Worm (Caenorhabditis elegans): ENCODE measurements around the gene C03F11.4.

C03F11.4 gene

ce11 chrX:5377307-5377706 is 28.9 kb downstream of the C03F11.4 start, which contains the start of gene sek-5:
sek-5 (plus strand) TSS chrX:5377607.
- TF ChIP-seq pha-4 (tag; optimal IDR thresholded peaks at IDR 0.05) (no peak), C08G9.2 (tag; optimal IDR thresholded peaks at IDR 0.05) (no peak), tbx-7 (tag; optimal IDR thresholded peaks at IDR 0.05) (no peak), odd-2 (tag; optimal IDR thresholded peaks at IDR 0.05) (no peak), ttx-3 (tag; optimal IDR thresholded peaks at IDR 0.05) (no peak), pag-3 (tag; optimal IDR thresholded peaks at IDR 0.05; ENCODE audit: borderline replicate concordance) (no peak), mec-3 (tag; optimal IDR thresholded peaks at IDR 0.05; ENCODE audit: borderline replicate concordance) (no peak), ceh-2 (tag; optimal IDR thresholded peaks at IDR 0.05) (no peak), pax-1 (tag; optimal IDR thresholded peaks at IDR 0.05) (no peak), pros-1 (tag; optimal IDR thresholded peaks at IDR 0.05) (no peak), sox-2 (GFP tag; IDR thresholded peaks at IDR 0.05) (no peak), ref-2 (tag; optimal IDR thresholded peaks at IDR 0.05) (no peak), Y22D7AL.16 (tag; optimal IDR thresholded peaks at IDR 0.05) (no peak), npax-4 (tag; optimal IDR thresholded peaks at IDR 0.05) (no peak)

ce11 chrX:5374742-5375141 is 31.5 kb downstream of the C03F11.4 start, which contains the start of gene sek-4:
sek-4 (plus strand) TSS chrX:5375059.
- TF ChIP-seq ceh-2 (tag; optimal IDR thresholded peaks at IDR 0.05) (no peak), che-1 (tag; optimal IDR thresholded peaks at IDR 0.05) (no peak), ttx-3 (tag; optimal IDR thresholded peaks at IDR 0.05) (no peak), elt-2 (tag; optimal IDR thresholded peaks at IDR 0.05) (peak; percentile 10), ceh-48 (tag; optimal IDR thresholded peaks at IDR 0.05) (no peak)

- TF ChIP-seq fax-1 (tag; optimal IDR thresholded peaks at IDR 0.05) (no peak), tbx-2 (tag; optimal IDR thresholded peaks at IDR 0.05) (no peak), sox-2 (GFP tag; IDR thresholded peaks at IDR 0.05) (no peak), ahr-1 (tag; optimal IDR thresholded peaks at IDR 0.05) (no peak), ceh-24 (tag; optimal IDR thresholded peaks at IDR 0.05) (no peak), unc-42 (tag; optimal IDR thresholded peaks at IDR 0.05) (no peak), tbx-7 (tag; optimal IDR thresholded peaks at IDR 0.05) (no peak), pha-4 (tag; optimal IDR thresholded peaks at IDR 0.05) (no peak), gmeb-2 (tag; optimal IDR thresholded peaks at IDR 0.05) (no peak), C08G9.2 (tag; optimal IDR thresholded peaks at IDR 0.05) (no peak), ama-1 (optimal IDR thresholded peaks at IDR 0.05) (no peak), unc-86 (tag; optimal IDR thresholded peaks at IDR 0.05) (no peak), ceh-19 (GFP tag; optimal IDR thresholded peaks at IDR 0.05) (no peak), pax-1 (tag; optimal IDR thresholded peaks at IDR 0.05) (no peak), ceh-18 (tag; optimal IDR thresholded peaks at IDR 0.05) (no peak), ceh-30 (tag; optimal IDR thresholded peaks at IDR 0.05) (no peak)
These were observed 32.6 kb downstream of the C03F11.4 start for ce11 chrX:5373597-5373996.

- no peak for TF ChIP-seq ahr-1 (tag; optimal IDR thresholded peaks at IDR 0.05)
- no peak for TF ChIP-seq fkh-6 (tag; optimal IDR thresholded peaks at IDR 0.05)
- no peak for TF ChIP-seq unc-42 (tag; optimal IDR thresholded peaks at IDR 0.05)
- no peak for TF ChIP-seq ama-1 (optimal IDR thresholded peaks at IDR 0.05)
- TF ChIP-seq unc-3 (GFP tag; conservative IDR thresholded peaks at IDR 0.05): no peak
- no peak for TF ChIP-seq unc-3 (tag; optimal IDR thresholded peaks at IDR 0.05)
- TF ChIP-seq mec-3 (tag; optimal IDR thresholded peaks at IDR 0.05; ENCODE audit: borderline replicate concordance): no peak
- no peak for TF ChIP-seq hlh-30 (tag; optimal IDR thresholded peaks at IDR 0.05; ENCODE audit: insufficient read depth)
- no peak for TF ChIP-seq ceh-48 (tag; optimal IDR thresholded peaks at IDR 0.05)
- no peak for TF ChIP-seq ets-4 (tag; optimal IDR thresholded peaks at IDR 0.05)
- TF ChIP-seq Y22D7AL.16 (tag; optimal IDR thresholded peaks at IDR 0.05): no peak
- no peak for TF ChIP-seq hlh-15 (tag; optimal IDR thresholded peaks at IDR 0.05)
These were observed 33.6 kb downstream of the C03F11.4 start, which contains the start of gene F35C8.8 for ce11 chrX:5372638-5373037. F35C8.8 (minus strand) TSS chrX:5372639.

- no peak for TF ChIP-seq nhr-11 (tag; optimal IDR thresholded peaks at IDR 0.05)
- TF ChIP-seq F13H6.1 (tag; optimal IDR thresholded peaks at IDR 0.05): no peak
- no peak for TF ChIP-seq ets-4 (tag; optimal IDR thresholded peaks at IDR 0.05)
- no peak for TF ChIP-seq Y22D7AL.16 (tag; optimal IDR thresholded peaks at IDR 0.05)
- TF ChIP-seq ceh-24 (tag; optimal IDR thresholded peaks at IDR 0.05): no peak
- no peak for TF ChIP-seq ceh-48 (tag; optimal IDR thresholded peaks at IDR 0.05)
- no peak for TF ChIP-seq lin-11 (tag; optimal IDR thresholded peaks at IDR 0.05)
- no peak for TF ChIP-seq pag-3 (tag; optimal IDR thresholded peaks at IDR 0.05; ENCODE audit: borderline replicate concordance)
- no peak for TF ChIP-seq C08G9.2 (tag; optimal IDR thresholded peaks at IDR 0.05)
- no peak for TF ChIP-seq nfya-1 (tag; optimal IDR thresholded peaks at IDR 0.05)
- TF ChIP-seq tbx-2 (tag; optimal IDR thresholded peaks at IDR 0.05): no peak
- no peak for TF ChIP-seq pqm-1 (tag; optimal IDR thresholded peaks at IDR 0.05)
These were observed 35.6 kb downstream of the C03F11.4 start for ce11 chrX:5370605-5371004.
